Fruit fly (Drosophila melanogaster): ENCODE measurements around the gene Atg17.

Gene Atg17

dm6 chr3R:5660198-5660893 is 9.2 kb upstream of the Atg17 start, which contains the start of gene Wdr33:
Gene Wdr33, plus strand, starts transcription at chr3R:5660635.
- TF ChIP-seq CG8478 (optimal IDR thresholded peaks at IDR 0.05) (no peak), EcR (GFP tag; optimal IDR thresholded peaks at IDR 0.05) (no peak), psq (optimal IDR thresholded peaks at IDR 0.05) (no peak), pan (optimal IDR thresholded peaks at IDR 0.05) (no peak), Dll (optimal IDR thresholded peaks at IDR 0.05) (no peak), usp (GFP tag; optimal IDR thresholded peaks at IDR 0.05) (no peak)

- TF ChIP-seq pan (optimal IDR thresholded peaks at IDR 0.05) = no peak
- TF ChIP-seq Dll (optimal IDR thresholded peaks at IDR 0.05) = no peak
- no peak for TF ChIP-seq psq (optimal IDR thresholded peaks at IDR 0.05)
- TF ChIP-seq CG8478 (optimal IDR thresholded peaks at IDR 0.05) = no peak
- no peak for TF ChIP-seq usp (GFP tag; optimal IDR thresholded peaks at IDR 0.05)
- no peak for TF ChIP-seq EcR (GFP tag; optimal IDR thresholded peaks at IDR 0.05)
Observed at dm6 chr3R:5669740-5670659, 487 bp downstream of the Atg17 start.

dm6 chr3R:5670660-5671264 is 1.2 kb downstream of the Atg17 start:
- TF ChIP-seq usp (GFP tag; optimal IDR thresholded peaks at IDR 0.05) (no peak), EcR (GFP tag; optimal IDR thresholded peaks at IDR 0.05) (no peak), CG8478 (optimal IDR thresholded peaks at IDR 0.05) (no peak), pan (optimal IDR thresholded peaks at IDR 0.05) (no peak), psq (optimal IDR thresholded peaks at IDR 0.05) (no peak), Dll (optimal IDR thresholded peaks at IDR 0.05) (no peak)

dm6 chr3R:5671265-5671663 is 1.8 kb downstream of the Atg17 start:
- no peak for TF ChIP-seq psq (optimal IDR thresholded peaks at IDR 0.05)
- TF ChIP-seq CG8478 (optimal IDR thresholded peaks at IDR 0.05) = no peak
- TF ChIP-seq EcR (GFP tag; optimal IDR thresholded peaks at IDR 0.05) = no peak
- TF ChIP-seq pan (optimal IDR thresholded peaks at IDR 0.05) = no peak
- no peak for TF ChIP-seq usp (GFP tag; optimal IDR thresholded peaks at IDR 0.05)

- TF ChIP-seq Dll (optimal IDR thresholded peaks at IDR 0.05) (no peak), usp (GFP tag; optimal IDR thresholded peaks at IDR 0.05) (no peak), pan (optimal IDR thresholded peaks at IDR 0.05) (no peak), CG8478 (optimal IDR thresholded peaks at IDR 0.05) (no peak), psq (optimal IDR thresholded peaks at IDR 0.05) (no peak), EcR (GFP tag; optimal IDR thresholded peaks at IDR 0.05) (no peak)
Observed at dm6 chr3R:5671795-5672657, 2.5 kb downstream of the Atg17 start.

dm6 chr3R:5672658-5673217 is 3.2 kb downstream of the Atg17 start:
- TF ChIP-seq usp (GFP tag; optimal IDR thresholded peaks at IDR 0.05) (no peak), EcR (GFP tag; optimal IDR thresholded peaks at IDR 0.05) (no peak), pan (optimal IDR thresholded peaks at IDR 0.05) (no peak), CG8478 (optimal IDR thresholded peaks at IDR 0.05) (no peak), Dll (optimal IDR thresholded peaks at IDR 0.05) (no peak), psq (optimal IDR thresholded peaks at IDR 0.05) (no peak)

- TF ChIP-seq CG8478 (optimal IDR thresholded peaks at IDR 0.05) (no peak), Dll (optimal IDR thresholded peaks at IDR 0.05) (no peak), usp (GFP tag; optimal IDR thresholded peaks at IDR 0.05) (no peak)
Observed at dm6 chr3R:5682238-5682637, 12.7 kb downstream of the Atg17 start.

dm6 chr3R:5682921-5683748 is 13.6 kb downstream of the Atg17 start:
- TF ChIP-seq Dll (optimal IDR thresholded peaks at IDR 0.05) (no peak), CG8478 (optimal IDR thresholded peaks at IDR 0.05) (no peak), psq (optimal IDR thresholded peaks at IDR 0.05) (no peak), EcR (GFP tag; optimal IDR thresholded peaks at IDR 0.05) (no peak)

- TF ChIP-seq psq (optimal IDR thresholded peaks at IDR 0.05) (no peak), pan (optimal IDR thresholded peaks at IDR 0.05) (no peak), CG8478 (optimal IDR thresholded peaks at IDR 0.05) (no peak), usp (GFP tag; optimal IDR thresholded peaks at IDR 0.05) (no peak), EcR (GFP tag; optimal IDR thresholded peaks at IDR 0.05) (no peak), Dll (optimal IDR thresholded peaks at IDR 0.05) (no peak)
Observed at dm6 chr3R:5684550-5685118, 15.1 kb downstream of the Atg17 start.

Measured in whole organism.